Worm (Caenorhabditis elegans): ENCODE data around the gene aptf-3.

DNA sequence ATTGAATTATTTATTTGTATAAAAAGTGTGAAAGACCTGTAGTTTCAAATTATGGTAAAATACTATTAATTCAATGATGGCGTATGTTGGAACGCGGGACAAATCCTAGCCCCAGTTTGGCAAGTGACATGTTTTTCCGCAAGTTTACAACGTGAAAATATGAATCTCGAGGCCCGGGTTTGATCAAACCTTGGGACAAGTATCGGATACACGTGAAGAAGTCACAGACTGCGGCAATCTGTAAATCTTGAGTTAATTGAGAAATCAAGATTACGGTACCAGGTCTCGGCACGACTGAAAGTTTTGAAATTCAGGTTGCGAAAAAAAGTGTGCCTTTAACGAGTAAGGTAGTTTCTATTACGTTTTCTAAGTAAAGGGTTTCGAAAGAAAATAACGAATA is 11.0 kb upstream of the aptf-3 start:
- TF ChIP-seq ztf-11 (tag; optimal IDR thresholded peaks at IDR 0.05) (no peak), unc-120 (tag; optimal IDR thresholded peaks at IDR 0.05; ENCODE audit: poor library complexity, severe bottlenecking) (no peak)
